Worm (Caenorhabditis elegans) whole organism, L2 larva: Measurements from ENCODE around the gene npp-16.

ENCODE experiments used
- R02D3.7 ChIP-seq: fragments of 150-350 bp; optimal IDR thresholded peaks from 2 replicates; lab custom pipeline; 2014; ENCODE audit warnings: missing biosample characterization, missing genetic modification characterization
- alr-1 ChIP-seq: fragments of 150-350 bp; optimal IDR thresholded peaks from 2 replicates; lab custom pipeline; 2014; ENCODE audit warnings: missing biosample characterization, missing genetic modification characterization
- aly-2 ChIP-seq: fragments of 150-350 bp; optimal IDR thresholded peaks from 2 replicates; lab custom pipeline; 2014; ENCODE audit warnings: missing biosample characterization, missing genetic modification characterization
- blmp-1 ChIP-seq: sonication (generic microtip); optimal IDR thresholded peaks from 2 replicates; lab custom pipeline; 2017; ENCODE audit warnings: missing genetic modification characterization, mild to moderate bottlenecking, missing compliant biosample characterization, antibody characterized with exemption, moderate library complexity; ENCODE audit not compliant: insufficient read depth
- ceh-82 ChIP-seq: fragments of 150-350 bp; optimal IDR thresholded peaks from 2 replicates; lab custom pipeline; 2014; ENCODE audit warnings: missing biosample characterization, missing genetic modification characterization
- egl-27 ChIP-seq: sonication (generic microtip); optimal IDR thresholded peaks from 3 replicates; lab custom pipeline; 2017; ENCODE audit warnings: missing biosample characterization, missing genetic modification reagents, missing genetic modification characterization
- fos-1 ChIP-seq: fragments of 150-350 bp; optimal IDR thresholded peaks from 2 replicates; lab custom pipeline; 2014; ENCODE audit warnings: missing biosample characterization, missing genetic modification characterization
- gmeb-1 ChIP-seq: fragments of 150-350 bp; optimal IDR thresholded peaks from 2 replicates; lab custom pipeline; 2014; ENCODE audit warnings: missing biosample characterization, missing genetic modification characterization
- lin-11 ChIP-seq: fragments of 150-350 bp; sonication (generic microtip); optimal IDR thresholded peaks from 2 replicates; lab custom pipeline; 2014; ENCODE audit warnings: missing biosample characterization, missing genetic modification characterization, inconsistent platforms, mixed read lengths
- lsy-2 ChIP-seq, 2 experiments: fragments of 150-350 bp in 1 of 2; sonication (generic microtip) in 1 of 2; optimal IDR thresholded peaks; 2 replicates each; lab custom pipeline; 2014 to 2017; ENCODE audit warnings: missing biosample characterization in 2 of 2, missing genetic modification characterization in 2 of 2
- mbf-1 ChIP-seq: sonication (generic microtip); optimal IDR thresholded peaks from 2 replicates; lab custom pipeline; 2017; ENCODE audit warnings: missing biosample characterization, missing genetic modification characterization
- mdl-1 ChIP-seq, 2 experiments: fragments of 150-350 bp in 1 of 2; sonication (generic microtip) in 1 of 2; optimal IDR thresholded peaks; 2 replicates each; lab custom pipeline; 2017; ENCODE audit warnings: missing biosample characterization in 2 of 2, missing genetic modification characterization in 2 of 2
- nhr-10 ChIP-seq: sonication (generic microtip); optimal IDR thresholded peaks from 2 replicates; lab custom pipeline; 2017; ENCODE audit warnings: missing biosample characterization, missing genetic modification characterization
- nhr-11 ChIP-seq: fragments of 150-350 bp; optimal IDR thresholded peaks from 2 replicates; lab custom pipeline; 2014; ENCODE audit warnings: missing biosample characterization, missing genetic modification characterization
- nhr-12 ChIP-seq: fragments of 150-350 bp; optimal IDR thresholded peaks from 2 replicates; lab custom pipeline; 2014; ENCODE audit warnings: missing biosample characterization, missing genetic modification characterization
- nhr-129 ChIP-seq: fragments of 150-350 bp; optimal IDR thresholded peaks from 2 replicates; lab custom pipeline; 2014; ENCODE audit warnings: missing biosample characterization, missing genetic modification characterization
- nhr-21 ChIP-seq: fragments of 150-350 bp; optimal IDR thresholded peaks from 2 replicates; lab custom pipeline; 2014; ENCODE audit warnings: missing biosample characterization, missing genetic modification characterization
- nhr-23 ChIP-seq: fragments of 150-350 bp; optimal IDR thresholded peaks from 2 replicates; lab custom pipeline; 2014; ENCODE audit warnings: missing biosample characterization, missing genetic modification reagents, missing genetic modification characterization
- nhr-237 ChIP-seq: fragments of 150-350 bp; optimal IDR thresholded peaks from 2 replicates; lab custom pipeline; 2014; ENCODE audit warnings: missing biosample characterization, missing genetic modification characterization
- nhr-25 ChIP-seq: fragments of 150-350 bp; sonication (generic microtip); optimal IDR thresholded peaks from 3 replicates; lab custom pipeline; 2014; ENCODE audit warnings: missing biosample characterization, missing genetic modification characterization
- nhr-77 ChIP-seq: fragments of 150-350 bp; optimal IDR thresholded peaks from 2 replicates; lab custom pipeline; 2014; ENCODE audit warnings: missing biosample characterization, missing genetic modification characterization
- peb-1 ChIP-seq: fragments of 150-350 bp; optimal IDR thresholded peaks from 2 replicates; lab custom pipeline; 2014; ENCODE audit warnings: missing biosample characterization, missing genetic modification characterization
- sem-4 ChIP-seq: fragments of 150-350 bp; optimal IDR thresholded peaks from 2 replicates; lab custom pipeline; 2014; ENCODE audit warnings: missing biosample characterization, missing genetic modification reagents, missing genetic modification characterization
- skn-1 ChIP-seq: sonication (generic microtip); optimal IDR thresholded peaks from 2 replicates; lab custom pipeline; 2017; ENCODE audit warnings: missing biosample characterization, missing genetic modification characterization
- sma-3 ChIP-seq: sonication (generic microtip); optimal IDR thresholded peaks from 2 replicates; lab custom pipeline; 2016; ENCODE audit warnings: missing genetic modification reagents, missing genetic modification characterization, missing compliant biosample characterization
- sma-9 ChIP-seq, 2 experiments: fragments of 150-350 bp in 1 of 2; sonication (generic microtip) in 1 of 2; optimal IDR thresholded peaks; 2 replicates each; lab custom pipeline; 2014 to 2016; ENCODE audit warnings: missing genetic modification characterization in 2 of 2, mild to moderate bottlenecking in 1 of 2, missing biosample characterization in 1 of 2, missing compliant biosample characterization in 1 of 2, missing genetic modification reagents in 1 of 2, moderate library complexity in 1 of 2
- unc-39 ChIP-seq: fragments of 150-350 bp; optimal IDR thresholded peaks from 2 replicates; lab custom pipeline; 2014; ENCODE audit warnings: missing biosample characterization, missing genetic modification characterization
- unc-55 ChIP-seq: fragments of 150-350 bp; sonication (generic microtip); optimal IDR thresholded peaks from 3 replicates; lab custom pipeline; 2014; ENCODE audit warnings: missing biosample characterization, missing genetic modification reagents, missing genetic modification characterization
- zag-1 ChIP-seq: fragments of 150-350 bp; optimal IDR thresholded peaks from 2 replicates; lab custom pipeline; 2014; ENCODE audit warnings: missing biosample characterization, missing genetic modification characterization
- ztf-11 ChIP-seq: sonication (generic microtip); optimal IDR thresholded peaks from 2 replicates; lab custom pipeline; 2017; ENCODE audit warnings: missing biosample characterization, missing genetic modification characterization
- ztf-4 ChIP-seq: fragments of 150-350 bp; optimal IDR thresholded peaks from 2 replicates; lab custom pipeline; 2014; ENCODE audit warnings: missing biosample characterization, missing genetic modification characterization

The npp-16 gene

ce11 chrIII:11946973-11947372 lies 31.2 kb downstream of the npp-16 start, which contains the start of gene Y56A3A.7:
Gene Y56A3A.7, minus strand, starts transcription at chrIII:11947019.
- TF ChIP-seq nhr-21: no peak
- TF ChIP-seq gmeb-1 (tag; lab: Kevin White, UChicago): no peak
- no peak for TF ChIP-seq ztf-11 (tag; lab: Kevin White, UChicago)
- no peak for TF ChIP-seq skn-1 (tag; lab: Kevin White, UChicago)
- no peak for TF ChIP-seq unc-55 (GFP tag; lab: Kevin White, UChicago)
- TF ChIP-seq nhr-129 (tag; lab: Kevin White, UChicago): no peak
- no peak for TF ChIP-seq R02D3.7 (tag; lab: Kevin White, UChicago)
- TF ChIP-seq alr-1 (tag; lab: Kevin White, UChicago): no peak
- TF ChIP-seq aly-2 (tag; lab: Kevin White, UChicago): no peak
- no peak for TF ChIP-seq nhr-25 (tag; lab: Kevin White, UChicago)

- TF ChIP-seq nhr-12 (tag; lab: Kevin White, UChicago) (no peak), fos-1 (tag; lab: Kevin White, UChicago) (peak; percentile 97), nhr-129 (tag; lab: Kevin White, UChicago) (peak; percentile 52)
- TF ChIP-seq, all 48 proteins: peak for 2
These were observed 31.8 kb downstream of the npp-16 start for ce11 chrIII:11947527-11947926.

- TF ChIP-seq zag-1 (tag; lab: Kevin White, UChicago): no peak
- TF ChIP-seq fos-1 (tag; lab: Kevin White, UChicago): peak; percentile 73
- no peak for TF ChIP-seq blmp-1
These were observed 32.7 kb downstream of the npp-16 start for ce11 chrIII:11948437-11948836.

- no peak for TF ChIP-seq lsy-2 (tag; optimal IDR thresholded peaks at IDR 0.05; lab: Kevin White, UChicago)
- peak; percentile 56 for TF ChIP-seq fos-1 (tag; lab: Kevin White, UChicago)
These were observed 33.6 kb downstream of the npp-16 start for ce11 chrIII:11949276-11949879.

ce11 chrIII:11951111-11951510 lies 35.4 kb downstream of the npp-16 start:
- TF ChIP-seq sma-3 (GFP tag; lab: Kevin White, UChicago): no peak
- no peak for TF ChIP-seq sma-9 (GFP tag; optimal IDR thresholded peaks at IDR 0.05; lab: Kevin White, UChicago)
- no peak for TF ChIP-seq sma-9 (tag; optimal IDR thresholded peaks at IDR 0.05; lab: Kevin White, UChicago)
- no peak for TF ChIP-seq mbf-1
- no peak for TF ChIP-seq skn-1 (tag; lab: Kevin White, UChicago)
- no peak for TF ChIP-seq alr-1 (tag; lab: Kevin White, UChicago)
- TF ChIP-seq nhr-11 (tag; lab: Kevin White, UChicago): no peak
- TF ChIP-seq sem-4 (tag; lab: Kevin White, UChicago): no peak
- TF ChIP-seq ztf-11 (tag; lab: Kevin White, UChicago): no peak
- TF ChIP-seq ceh-82 (tag; lab: Kevin White, UChicago): no peak
- TF ChIP-seq aly-2 (tag; lab: Kevin White, UChicago): no peak
- no peak for TF ChIP-seq nhr-77 (tag; lab: Kevin White, UChicago)
- TF ChIP-seq nhr-23: no peak
- TF ChIP-seq unc-39: no peak
- TF ChIP-seq nhr-237 (tag; lab: Kevin White, UChicago): no peak

ce11 chrIII:11954150-11954549 lies 38.4 kb downstream of the npp-16 start:
- TF ChIP-seq nhr-10 (no peak), lin-11 (no peak), egl-27 (tag; lab: Kevin White, UChicago) (no peak), nhr-12 (tag; lab: Kevin White, UChicago) (no peak), sem-4 (tag; lab: Kevin White, UChicago) (no peak), lsy-2 (tag; optimal IDR thresholded peaks at IDR 0.05; lab: Kevin White, UChicago) (no peak), ztf-4 (tag; lab: Kevin White, UChicago) (no peak), mdl-1 (tag; optimal IDR thresholded peaks at IDR 0.05; lab: Kevin White, UChicago) (no peak), zag-1 (tag; lab: Kevin White, UChicago) (no peak), peb-1 (no peak), gmeb-1 (tag; lab: Kevin White, UChicago) (no peak), sma-9 (GFP tag; optimal IDR thresholded peaks at IDR 0.05; lab: Kevin White, UChicago) (no peak), sma-9 (tag; optimal IDR thresholded peaks at IDR 0.05; lab: Kevin White, UChicago) (no peak), nhr-237 (tag; lab: Kevin White, UChicago) (no peak), nhr-11 (tag; lab: Kevin White, UChicago) (no peak)
